Fruit fly (Drosophila melanogaster): Measurements from ENCODE around the gene sno.

dm6 chrX:13145858-13146257 lies 65.6 kb downstream of the sno start:
- no peak for TF ChIP-seq pan (optimal IDR thresholded peaks at IDR 0.05)
- TF ChIP-seq EcR (GFP tag; optimal IDR thresholded peaks at IDR 0.05): no peak
- TF ChIP-seq CG8478 (optimal IDR thresholded peaks at IDR 0.05): no peak

Data from whole organism.